Fruit fly (Drosophila melanogaster): ENCODE data around the gene Gr68a.

The Gr68a gene

DNA sequence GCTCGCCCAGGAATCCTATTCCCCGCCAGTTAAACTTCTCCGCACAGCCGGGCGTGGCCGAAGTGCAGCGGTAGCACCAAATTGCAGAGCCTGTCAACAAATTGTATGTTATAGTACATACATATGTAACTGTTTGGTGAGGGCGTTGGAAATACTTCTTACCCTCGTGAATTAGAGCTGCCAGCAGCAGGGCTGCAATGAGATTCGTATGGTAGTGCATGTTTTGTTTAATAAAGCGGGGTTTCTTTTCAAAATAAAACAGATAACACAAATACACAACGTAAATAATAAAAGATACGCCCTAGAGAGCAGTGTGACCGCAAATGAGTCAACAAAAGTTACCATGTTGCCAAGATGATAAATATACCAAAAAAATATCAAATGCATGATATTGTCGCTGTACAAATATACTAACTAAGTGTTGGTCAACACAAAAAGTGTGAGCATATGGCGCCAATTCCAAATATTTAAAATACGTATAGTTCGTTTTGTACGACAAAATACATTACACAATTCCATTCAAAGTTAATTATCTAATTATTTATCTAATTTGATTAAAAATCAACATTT, 40.0 kb upstream of the Gr68a start, which contains the start of gene crim (continued):
- TF ChIP-seq CHES-1-like (GFP tag; optimal IDR thresholded peaks at IDR 0.05) = no peak
- peak; percentile 53 for TF ChIP-seq CG33213 (GFP tag; optimal IDR thresholded peaks at IDR 0.05)
- TF ChIP-seq Ssrp (tag; optimal IDR thresholded peaks at IDR 0.05) = no peak
- peak; percentile 42 for TF ChIP-seq phol (tag; optimal IDR thresholded peaks at IDR 0.05)
- TF ChIP-seq CG15011 (GFP tag; optimal IDR thresholded peaks at IDR 0.05) = no peak
- TF ChIP-seq tin (GFP tag; optimal IDR thresholded peaks at IDR 0.05) = no peak
- no peak for TF ChIP-seq esg (GFP tag; conservative IDR thresholded peaks at IDR 0.05)
- TF ChIP-seq CG6813 (GFP tag; optimal IDR thresholded peaks at IDR 0.05) = no peak
- TF ChIP-seq CG10565 (GFP tag; optimal IDR thresholded peaks at IDR 0.05) = no peak
- no peak for TF ChIP-seq Sox100B (GFP tag; optimal IDR thresholded peaks at IDR 0.05)
- no peak for TF ChIP-seq Max (GFP tag; optimal IDR thresholded peaks at IDR 0.05)
- peak; percentile 97 for TF ChIP-seq CG10267 (tag; optimal IDR thresholded peaks at IDR 0.05)
- 0 out of 2 replicates have a peak, but pooled peaks have one; percentile 18 for TF ChIP-seq vvl (GFP tag; IDR thresholded peaks at IDR 0.05)
- no peak for TF ChIP-seq CG3163 (GFP tag; optimal IDR thresholded peaks at IDR 0.05)
- TF ChIP-seq Pdp1 (GFP tag; optimal IDR thresholded peaks at IDR 0.05) = peak in 1 of 2 experiments; percentile 45
- no peak for TF ChIP-seq her (GFP tag; optimal IDR thresholded peaks at IDR 0.05)
- TF ChIP-seq CG13424 (tag; optimal IDR thresholded peaks at IDR 0.05) = no peak
- TF ChIP-seq emc (GFP tag; optimal IDR thresholded peaks at IDR 0.05) = no peak

DNA sequence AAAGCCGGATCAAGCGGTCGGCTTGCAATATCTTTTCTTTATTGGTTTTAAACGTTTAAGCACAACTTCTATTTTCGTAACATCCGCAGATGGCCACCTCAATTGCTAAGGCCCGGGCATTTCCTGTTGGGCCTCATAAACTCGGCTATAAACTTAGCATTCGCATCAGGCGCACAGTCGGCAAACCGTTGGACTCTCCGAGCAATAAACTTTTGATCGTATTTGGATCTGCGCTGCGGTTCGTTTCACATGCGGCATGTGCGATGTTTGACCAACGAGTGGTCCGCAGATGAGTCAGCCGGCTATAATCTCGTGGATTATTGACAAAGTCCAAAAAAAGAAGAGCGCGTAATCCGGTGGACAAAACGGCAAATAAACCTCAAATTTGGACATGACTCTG, 39.3 kb upstream of the Gr68a start:
- TF ChIP-seq mam (GFP tag; optimal IDR thresholded peaks at IDR 0.05) (no peak), Eip74EF (GFP tag; optimal IDR thresholded peaks at IDR 0.05) (peak in 1 of 2 experiments; percentile 11), CG12391 (tag; optimal IDR thresholded peaks at IDR 0.05) (no peak), dimm (GFP tag; IDR thresholded peaks at IDR 0.05) (no peak), abd-A (tag; optimal IDR thresholded peaks at IDR 0.05) (no peak), CG7987 (GFP tag; optimal IDR thresholded peaks at IDR 0.05) (no peak), CrebB (tag; optimal IDR thresholded peaks at IDR 0.05) (no peak), lola (GFP tag; optimal IDR thresholded peaks at IDR 0.05) (no peak), vvl (GFP tag; IDR thresholded peaks at IDR 0.05) (peak; percentile 50; the same call in 1 of the 2 replicates), trh (GFP tag; optimal IDR thresholded peaks at IDR 0.05) (no peak), NFAT (GFP tag; IDR thresholded peaks at IDR 0.05) (peak; percentile 36; the same call in 1 of the 2 replicates), dm (GFP tag; optimal IDR thresholded peaks at IDR 0.05) (no peak), CG12769 (tag; optimal IDR thresholded peaks at IDR 0.05) (peak; percentile 57), chif (GFP tag; optimal IDR thresholded peaks at IDR 0.05) (no peak), ro (GFP tag; IDR thresholded peaks at IDR 0.05) (no peak), CG14860 (GFP tag; IDR thresholded peaks at IDR 0.05; ENCODE audit: partially characterized antibody) (no peak), CG10431 (GFP tag; optimal IDR thresholded peaks at IDR 0.05) (no peak), chinmo (GFP tag; IDR thresholded peaks at IDR 0.05; ENCODE audit: partially characterized antibody) (peak; percentile 47; the same call in 1 of the 4 replicates), CG43689 (GFP tag; IDR thresholded peaks at IDR 0.05) (peak; percentile 41; the same call in 1 of the 2 replicates), kah (GFP tag; optimal IDR thresholded peaks at IDR 0.05) (no peak), CG12071 (GFP tag; optimal IDR thresholded peaks at IDR 0.05) (no peak), sug (tag; optimal IDR thresholded peaks at IDR 0.05) (no peak), HLH3B (GFP tag; IDR thresholded peaks at IDR 0.05) (no peak), CG10543 (GFP tag; optimal IDR thresholded peaks at IDR 0.05) (peak; percentile 10), so (GFP tag; IDR thresholded peaks at IDR 0.05) (0 out of 3 replicates have a peak, but pooled peaks have one; percentile 20), CG13296 (GFP tag; optimal IDR thresholded peaks at IDR 0.05) (peak; percentile 11), sr (GFP tag; IDR thresholded peaks at IDR 0.05) (no peak), CG17829 (tag; optimal IDR thresholded peaks at IDR 0.05) (no peak), trem (tag; optimal IDR thresholded peaks at IDR 0.05) (no peak), CG13894 (tag; optimal IDR thresholded peaks at IDR 0.05) (peak; percentile 24), ap (GFP tag; IDR thresholded peaks at IDR 0.05) (no peak), CG17802 (tag; optimal IDR thresholded peaks at IDR 0.05) (no peak)

Data from whole organism, embryonic.